Fruit fly (Drosophila melanogaster): ENCODE measurements around the gene hb.

dm6 chr3R:8725179-8725578, 27.6 kb upstream of the hb start, which contains the start of gene ouib:
- no peak for TF ChIP-seq zen2 (GFP tag; IDR thresholded peaks at IDR 0.05; ENCODE audit: partially characterized antibody)
- TF ChIP-seq CG4424 (GFP tag; optimal IDR thresholded peaks at IDR 0.05), result no peak
- TF ChIP-seq Sin3A (optimal IDR thresholded peaks at IDR 0.05), result no peak
- no peak for TF ChIP-seq disco-r (GFP tag; optimal IDR thresholded peaks at IDR 0.05)
- TF ChIP-seq wor (GFP tag; IDR thresholded peaks at IDR 0.05), result no peak

Measured in whole organism, embryonic.